Worm (Caenorhabditis elegans) whole organism, L4 larva: ENCODE measurements around the gene sru-1.

Experiments used
- F10B5.3 ChIP-seq: sonication (generic microtip); optimal IDR thresholded peaks from 2 replicates; lab custom pipeline; 2016; ENCODE audit warnings: mild to moderate bottlenecking, missing genetic modification characterization, missing compliant biosample characterization
- F49E8.2 ChIP-seq: sonication (generic microtip); optimal IDR thresholded peaks from 2 replicates; lab custom pipeline; 2016; ENCODE audit warnings: missing compliant biosample characterization, mild to moderate bottlenecking, missing genetic modification characterization, borderline replicate concordance
- T20F7.1 ChIP-seq: fragments of 200-800 bp; sonication (Bioruptor generic); optimal IDR thresholded peaks from 2 replicates; lab custom pipeline; 2018; ENCODE audit warnings: mild to moderate bottlenecking, missing genetic modification characterization, missing compliant biosample characterization
- T26A8.4 ChIP-seq: fragments of 200-800 bp; sonication (Bioruptor generic); IDR thresholded peaks from 2 replicates; pipeline ENCODE4 v1.3.6; 2022; ENCODE audit warnings: missing genetic modification characterization, missing compliant biosample characterization
- Y48G9A.11 ChIP-seq: fragments of 200-800 bp; sonication (Bioruptor generic); IDR thresholded peaks from 2 replicates; pipeline ENCODE4 v1.3.6; 2022; ENCODE audit warnings: missing genetic modification reagents, missing genetic modification characterization, missing compliant biosample characterization
- Y75B8A.6 ChIP-seq: fragments of 200-800 bp; sonication (Bioruptor generic); IDR thresholded peaks from 2 replicates; pipeline ENCODE4 v1.3.6; 2022; ENCODE audit warnings: missing genetic modification reagents, missing genetic modification characterization, missing compliant biosample characterization
- ZK546.5 ChIP-seq, 2 experiments: sonication (generic microtip); optimal IDR thresholded peaks; 2 replicates each; lab custom pipeline; 2017; ENCODE audit warnings: missing biosample characterization in 2 of 2, missing genetic modification characterization in 2 of 2
- aly-2 ChIP-seq: sonication (generic microtip); optimal IDR thresholded peaks from 2 replicates; lab custom pipeline; 2018; ENCODE audit warnings: missing biosample characterization, missing genetic modification characterization
- ama-1 ChIP-seq: fragments of 150-350 bp; optimal IDR thresholded peaks from 2 replicates; lab custom pipeline; 2014; ENCODE audit warnings: inconsistent platforms, mixed read lengths
- ces-1 ChIP-seq: fragments of 150-350 bp; sonication (generic microtip); optimal IDR thresholded peaks from 4 replicates; lab custom pipeline; 2014; ENCODE audit warnings: missing biosample characterization, missing genetic modification reagents, missing genetic modification characterization
- cey-2 ChIP-seq: sonication (generic microtip); optimal IDR thresholded peaks from 3 replicates; lab custom pipeline; 2017; ENCODE audit warnings: missing genetic modification characterization, mild to moderate bottlenecking, missing compliant biosample characterization, antibody characterized with exemption, borderline replicate concordance; ENCODE audit not compliant: insufficient read depth
- ctbp-1 ChIP-seq: fragments of 200-800 bp; sonication (Bioruptor generic); IDR thresholded peaks from 2 replicates; pipeline ENCODE4 v1.3.6; 2022; ENCODE audit warnings: missing genetic modification reagents, missing genetic modification characterization, missing compliant biosample characterization
- daf-16 ChIP-seq, 3 experiments: sonication (generic microtip); optimal IDR thresholded peaks; 2 replicates each; lab custom pipeline; 2016 to 2017; ENCODE audit warnings: missing genetic modification characterization in 3 of 3, missing genetic modification reagents in 3 of 3, mild to moderate bottlenecking in 2 of 3, missing compliant biosample characterization in 2 of 3, missing biosample characterization in 1 of 3, moderate library complexity in 1 of 3
- daf-8 ChIP-seq: fragments of 200-800 bp; sonication (Bioruptor generic); IDR thresholded peaks from 2 replicates; pipeline ENCODE4 v1.3.6; 2022; ENCODE audit warnings: missing genetic modification characterization, missing compliant biosample characterization
- dmd-6 ChIP-seq: fragments of 200-800 bp; sonication (Bioruptor generic); IDR thresholded peaks from 2 replicates; pipeline ENCODE4 v1.3.6; 2022; ENCODE audit warnings: missing genetic modification reagents, missing genetic modification characterization, missing compliant biosample characterization
- dpl-1 ChIP-seq: fragments of 150-350 bp; optimal IDR thresholded peaks from 2 replicates; lab custom pipeline; 2014; ENCODE audit warnings: missing biosample characterization, missing genetic modification reagents, missing genetic modification characterization
- dve-1 ChIP-seq: sonication (generic microtip); optimal IDR thresholded peaks from 2 replicates; lab custom pipeline; 2017; ENCODE audit warnings: antibody characterized with exemption, mild to moderate bottlenecking, missing genetic modification characterization, missing compliant biosample characterization; ENCODE audit not compliant: insufficient read depth
- fkh-10 ChIP-seq: fragments of 150-350 bp; optimal IDR thresholded peaks from 2 replicates; lab custom pipeline; 2014; ENCODE audit warnings: missing biosample characterization, missing genetic modification reagents, missing genetic modification characterization
- gei-8 ChIP-seq: fragments of 200-800 bp; sonication (Bioruptor generic); optimal IDR thresholded peaks from 2 replicates; lab custom pipeline; 2018; ENCODE audit warnings: mild to moderate bottlenecking, missing genetic modification characterization, missing compliant biosample characterization
- lin-1 ChIP-seq: fragments of 200-800 bp; sonication (Bioruptor generic); IDR thresholded peaks from 2 replicates; pipeline ENCODE4 v1.3.6; 2022; ENCODE audit warnings: missing genetic modification reagents, missing genetic modification characterization, missing compliant biosample characterization
- lin-39 ChIP-seq: fragments of 150-350 bp; optimal IDR thresholded peaks from 2 replicates; lab custom pipeline; 2014; ENCODE audit warnings: missing biosample characterization, missing genetic modification reagents, missing genetic modification characterization
- lsy-2 ChIP-seq, 2 experiments: fragments of 150-350 bp in 1 of 2; sonication (generic microtip) in 1 of 2; optimal IDR thresholded peaks; 2 replicates each; lab custom pipeline; 2014 to 2017; ENCODE audit warnings: missing biosample characterization in 2 of 2, missing genetic modification characterization in 2 of 2
- madf-5 ChIP-seq, 2 experiments: fragments of 200-800 bp; sonication (Bioruptor generic); IDR thresholded peaks; 2 replicates each; pipeline ENCODE4 v1.3.6; 2022; ENCODE audit warnings: missing compliant biosample characterization in 2 of 2, missing genetic modification characterization in 2 of 2
- mep-1 ChIP-seq: fragments of 150-350 bp; sonication (generic microtip); optimal IDR thresholded peaks from 3 replicates; lab custom pipeline; 2014; ENCODE audit warnings: missing biosample characterization, missing genetic modification characterization
- mxl-2 ChIP-seq: fragments of 200-800 bp; sonication (Bioruptor generic); conservative IDR thresholded peaks from 2 replicates; pipeline ENCODE4 v1.3.6; 2022; ENCODE audit warnings: missing genetic modification reagents, missing genetic modification characterization, missing compliant biosample characterization
- nhr-10 ChIP-seq: fragments of 150-350 bp; optimal IDR thresholded peaks from 2 replicates; lab custom pipeline; 2014; ENCODE audit warnings: missing biosample characterization, missing genetic modification characterization
- nhr-102 ChIP-seq: sonication (generic microtip); optimal IDR thresholded peaks from 2 replicates; lab custom pipeline; 2016; ENCODE audit warnings: mild to moderate bottlenecking, missing genetic modification characterization, moderate library complexity, missing compliant biosample characterization
- nhr-11 ChIP-seq: fragments of 150-350 bp; optimal IDR thresholded peaks from 2 replicates; lab custom pipeline; 2014; ENCODE audit warnings: missing biosample characterization, missing genetic modification characterization
- nhr-25 ChIP-seq: sonication (generic microtip); optimal IDR thresholded peaks from 2 replicates; lab custom pipeline; 2017; ENCODE audit warnings: missing genetic modification characterization, mild to moderate bottlenecking, missing compliant biosample characterization, antibody characterized with exemption, moderate library complexity, borderline replicate concordance; ENCODE audit not compliant: insufficient read depth
- nhr-42 ChIP-seq: fragments of 200-800 bp; sonication (Bioruptor generic); IDR thresholded peaks from 2 replicates; pipeline ENCODE4 v1.3.6; 2022; ENCODE audit warnings: missing genetic modification characterization, missing compliant biosample characterization
- nhr-48 ChIP-seq: sonication (generic microtip); optimal IDR thresholded peaks from 2 replicates; lab custom pipeline; 2016; ENCODE audit warnings: mild to moderate bottlenecking, missing genetic modification characterization, missing compliant biosample characterization
- nhr-6 ChIP-seq: fragments of 150-350 bp; optimal IDR thresholded peaks from 2 replicates; lab custom pipeline; 2014; ENCODE audit warnings: missing biosample characterization, missing genetic modification characterization
- nhr-77 ChIP-seq: fragments of 150-350 bp; optimal IDR thresholded peaks from 2 replicates; lab custom pipeline; 2014; ENCODE audit warnings: missing biosample characterization, missing genetic modification characterization
- pha-4 ChIP-seq, 2 experiments: fragments of 150-350 bp in 1 of 2; fragments of 200-800 bp in 1 of 2; sonication (Bioruptor generic) in 1 of 2; IDR thresholded peaks in 1 of 2; optimal IDR thresholded peaks in 1 of 2; 2 replicates each; pipeline versions ENCODE4 v1.3.6 to Lab custom; 2014 to 2022; ENCODE audit warnings: missing genetic modification characterization in 2 of 2, missing genetic modification reagents in 2 of 2, missing biosample characterization in 1 of 2, missing compliant biosample characterization in 1 of 2
- php-3 ChIP-seq: fragments of 200-800 bp; sonication (Bioruptor generic); IDR thresholded peaks from 2 replicates; pipeline ENCODE4 v1.3.6; 2022; ENCODE audit warnings: missing genetic modification reagents, missing genetic modification characterization, missing compliant biosample characterization
- pqm-1 ChIP-seq: sonication (generic microtip); optimal IDR thresholded peaks from 2 replicates; lab custom pipeline; 2017; ENCODE audit warnings: missing biosample characterization, missing genetic modification characterization
- saeg-2 ChIP-seq: fragments of 200-800 bp; sonication (Bioruptor generic); IDR thresholded peaks from 2 replicates; pipeline ENCODE4 v1.3.6; 2022; ENCODE audit warnings: missing genetic modification reagents, missing genetic modification characterization, missing compliant biosample characterization
- snpc-1.2 ChIP-seq: fragments of 200-800 bp; sonication (Bioruptor generic); IDR thresholded peaks from 2 replicates; pipeline ENCODE4 v1.3.6; 2022; ENCODE audit warnings: missing genetic modification reagents, missing genetic modification characterization, missing compliant biosample characterization
- spr-3 ChIP-seq: fragments of 200-800 bp; sonication (Bioruptor generic); optimal IDR thresholded peaks from 2 replicates; lab custom pipeline; 2018; ENCODE audit warnings: mild to moderate bottlenecking, missing genetic modification characterization, missing compliant biosample characterization
- tag-97 ChIP-seq: fragments of 200-800 bp; sonication (Bioruptor generic); IDR thresholded peaks from 2 replicates; pipeline ENCODE4 v1.3.6; 2022; ENCODE audit warnings: missing genetic modification characterization, missing compliant biosample characterization
- tra-1 ChIP-seq: fragments of 200-800 bp; sonication (Bioruptor generic); IDR thresholded peaks from 2 replicates; pipeline ENCODE4 v1.3.6; 2022; ENCODE audit warnings: missing genetic modification reagents, missing genetic modification characterization, missing compliant biosample characterization
- unc-130 ChIP-seq: sonication (generic microtip); optimal IDR thresholded peaks from 2 replicates; lab custom pipeline; 2016; ENCODE audit warnings: missing genetic modification reagents, missing genetic modification characterization, missing compliant biosample characterization
- unc-39 ChIP-seq: sonication (generic microtip); optimal IDR thresholded peaks from 2 replicates; lab custom pipeline; 2017; ENCODE audit warnings: missing biosample characterization, missing genetic modification characterization
- unc-62 ChIP-seq, 3 experiments: fragments of 150-350 bp in 1 of 3; sonication (generic microtip); optimal IDR thresholded peaks in 2 of 3; peaks in 1 of 3; 1 replicate in 1 of 3; 2 replicates in 2 of 3; lab custom pipeline; 2014 to 2017; ENCODE audit warnings: missing biosample characterization in 3 of 3, missing genetic modification characterization in 3 of 3, missing genetic modification reagents in 3 of 3, missing genotype in 1 of 3
- vab-7 ChIP-seq: fragments of 200-800 bp; sonication (Bioruptor generic); IDR thresholded peaks from 2 replicates; pipeline ENCODE4 v1.3.6; 2022; ENCODE audit warnings: missing genetic modification reagents, missing genetic modification characterization, missing compliant biosample characterization
- zfp-3 ChIP-seq: fragments of 200-800 bp; sonication (Bioruptor generic); conservative IDR thresholded peaks from 2 replicates; pipeline ENCODE4 v1.3.6; 2022; ENCODE audit warnings: missing genetic modification reagents, missing genetic modification characterization, missing compliant biosample characterization

sru-1 gene

DNA sequence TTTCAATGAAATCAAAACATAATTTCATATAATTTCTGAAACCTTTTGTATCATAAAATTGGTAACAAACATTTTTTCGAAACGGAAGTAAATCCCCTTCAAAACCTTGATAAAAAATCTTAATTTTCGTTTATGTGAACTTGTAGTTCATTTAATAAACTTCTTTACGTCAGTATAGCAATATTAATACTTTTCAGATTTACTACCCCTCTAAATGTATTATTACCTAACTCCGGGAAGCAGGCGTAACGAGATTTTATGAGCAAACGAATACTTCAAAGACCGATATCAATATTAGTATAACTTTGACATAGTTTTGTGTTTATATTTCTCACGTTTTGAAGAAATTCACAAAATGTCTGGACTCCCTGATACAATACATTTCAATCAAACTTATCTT lies at the start of gene sru-1:
Gene sru-1, plus strand, starts transcription at position 301 of the 400 bp plus-strand sequence.
- TF ChIP-seq Y75B8A.6 (no peak), dpl-1 (GFP tag; lab: Kevin White, UChicago) (no peak), daf-8 (GFP tag; lab: Robert Waterston, UW) (no peak), F49E8.2 (tag; lab: Kevin White, UChicago) (no peak), nhr-25 (tag; lab: Kevin White, UChicago) (no peak), cey-2 (tag; lab: Kevin White, UChicago) (no peak), nhr-11 (no peak), saeg-2 (GFP tag; lab: Robert Waterston, UW) (no peak), ZK546.5 (tag; optimal IDR thresholded peaks at IDR 0.05; lab: Kevin White, UChicago) (no peak), unc-39 (tag; lab: Kevin White, UChicago) (no peak), nhr-10 (tag; lab: Kevin White, UChicago) (no peak), tag-97 (GFP tag; lab: Robert Waterston, UW) (no peak), nhr-48 (no peak), tra-1 (no peak), lin-39 (tag; lab: Kevin White, UChicago) (no peak)

DNA sequence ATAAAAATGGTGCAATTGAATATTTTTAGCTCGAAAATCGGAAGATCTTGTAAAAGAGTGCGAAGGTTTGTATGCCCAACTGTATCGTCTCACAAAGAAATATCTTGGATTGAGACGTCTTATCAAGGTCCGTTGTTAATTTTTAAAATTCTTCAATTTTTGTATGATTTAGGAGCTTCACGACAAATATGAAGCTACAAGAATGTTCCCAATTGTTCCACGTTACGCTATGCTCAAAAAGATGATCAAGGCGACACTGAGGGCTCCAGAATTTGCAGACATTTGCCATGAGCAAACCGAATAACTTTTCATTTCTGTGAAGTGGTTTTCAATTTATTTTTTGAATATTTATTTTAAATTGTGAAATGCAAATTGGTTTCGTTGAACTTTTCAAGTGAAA lies 49.7 kb upstream of the sru-1 start:
- 0 out of 2 replicates have a peak, but pooled peaks have one; percentile 11 for TF ChIP-seq vab-7
- peak; percentile 74; the same call in 1 of the 2 replicates for TF ChIP-seq pha-4 (GFP tag; IDR thresholded peaks at IDR 0.05; lab: Robert Waterston, UW)
- TF ChIP-seq pha-4 (tag; optimal IDR thresholded peaks at IDR 0.05; lab: Kevin White, UChicago): no peak
- TF ChIP-seq pqm-1 (tag; lab: Kevin White, UChicago): no peak
- no peak for TF ChIP-seq nhr-6 (tag; lab: Kevin White, UChicago)
- 0 out of 2 replicates have a peak, but pooled peaks have one; percentile 63 for TF ChIP-seq Y48G9A.11 (GFP tag; lab: Robert Waterston, UW)
- TF ChIP-seq nhr-42 (GFP tag; lab: Robert Waterston, UW): peak; percentile 13; the same call in 1 of the 2 replicates
- no peak for TF ChIP-seq aly-2
- TF ChIP-seq nhr-10 (tag; lab: Kevin White, UChicago): peak; percentile 3
- TF ChIP-seq dmd-6 (GFP tag; lab: Robert Waterston, UW): peak; percentile 40
- peak; percentile 20 for TF ChIP-seq nhr-77 (tag; lab: Kevin White, UChicago)
- TF ChIP-seq ces-1 (GFP tag; lab: Kevin White, UChicago): no peak
- TF ChIP-seq unc-130: peak; percentile 5
- peak; percentile 69 for TF ChIP-seq T20F7.1 (GFP tag; lab: Kevin White, UChicago)
- TF ChIP-seq unc-62 (GFP tag; optimal IDR thresholded peaks at IDR 0.05 in 1 of 2; lab: Kevin White, UChicago): peak in 1 of 2 experiments; percentile 96
- TF ChIP-seq unc-62 (tag; optimal IDR thresholded peaks at IDR 0.05; lab: Kevin White, UChicago): no peak
- no peak for TF ChIP-seq nhr-102 (tag; lab: Kevin White, UChicago)
- peak; percentile 73 for TF ChIP-seq mep-1 (tag; lab: Kevin White, UChicago)
- TF ChIP-seq fkh-10 (GFP tag; lab: Kevin White, UChicago): no peak
- TF ChIP-seq T26A8.4 (GFP tag; lab: Robert Waterston, UW): peak; percentile 79; the same call in 1 of the 2 replicates
- TF ChIP-seq spr-3 (GFP tag; lab: Kevin White, UChicago): peak; percentile 24
- 0 out of 2 replicates have a peak, but pooled peaks have one; percentile 43 for TF ChIP-seq Y75B8A.6
- 0 out of 2 replicates have a peak, but pooled peaks have one; percentile 53 for TF ChIP-seq php-3 (GFP tag; lab: Robert Waterston, UW)
- TF ChIP-seq nhr-25 (tag; lab: Kevin White, UChicago): peak; percentile 2
- TF ChIP-seq ctbp-1: 0 out of 2 replicates have a peak, but pooled peaks have one; percentile 13
- no peak for TF ChIP-seq F10B5.3
- peak; percentile 96 for TF ChIP-seq zfp-3 (GFP tag; lab: Robert Waterston, UW)
- TF ChIP-seq ama-1 (lab: Kevin White, UChicago): peak; percentile 82
- peak; percentile 11 for TF ChIP-seq gei-8
- 0 out of 2 replicates have a peak, but pooled peaks have one; percentile 33 for TF ChIP-seq lin-1 (GFP tag; lab: Robert Waterston, UW)
- TF ChIP-seq mxl-2: no peak
- peak; percentile 74 for TF ChIP-seq dve-1 (tag; lab: Kevin White, UChicago)
- peak; percentile 49; the same call in 1 of the 2 replicates for TF ChIP-seq snpc-1.2
- peak in 1 of 2 experiments; percentile 23; a peak in 1 of 4 replicates for TF ChIP-seq madf-5 (GFP tag; IDR thresholded peaks at IDR 0.05; lab: Robert Waterston, UW)
- no peak for TF ChIP-seq daf-16 (GFP tag; optimal IDR thresholded peaks at IDR 0.05; lab: Kevin White, UChicago)
- peak; percentile 20 for TF ChIP-seq daf-16 (tag; optimal IDR thresholded peaks at IDR 0.05; lab: Kevin White, UChicago)
- TF ChIP-seq lsy-2 (tag; optimal IDR thresholded peaks at IDR 0.05; lab: Kevin White, UChicago): peak in 1 of 2 experiments; percentile 48
